Worm (Caenorhabditis elegans) whole organism, L4 larva: ENCODE results near the gene ZK792.12.

ENCODE experiments used
- D1046.2 ChIP-seq: fragments of 200-800 bp; sonication (Bioruptor generic); IDR thresholded peaks from 2 replicates; pipeline ENCODE4 v1.3.6; 2022; ENCODE audit warnings: missing genetic modification characterization, missing compliant biosample characterization
- F37D6.2 ChIP-seq: sonication (generic microtip); optimal IDR thresholded peaks from 2 replicates; lab custom pipeline; 2016; ENCODE audit warnings: mild to moderate bottlenecking, missing genetic modification characterization, missing compliant biosample characterization
- F44E2.7 ChIP-seq: fragments of 200-800 bp; sonication (Bioruptor generic); IDR thresholded peaks from 2 replicates; pipeline ENCODE4 v2.1.2; 2022; ENCODE audit warnings: missing genetic modification characterization, missing compliant biosample characterization
- R02D3.7 ChIP-seq: fragments of 150-350 bp; sonication (generic microtip); optimal IDR thresholded peaks from 3 replicates; lab custom pipeline; 2014; ENCODE audit warnings: missing biosample characterization, missing genetic modification characterization
- Y48G9A.11 ChIP-seq: fragments of 200-800 bp; sonication (Bioruptor generic); IDR thresholded peaks from 2 replicates; pipeline ENCODE4 v1.3.6; 2022; ENCODE audit warnings: missing genetic modification reagents, missing genetic modification characterization, missing compliant biosample characterization
- aha-1 ChIP-seq: fragments of 150-350 bp; peaks from one replicate; lab custom pipeline; 2014; ENCODE audit warnings: missing biosample characterization, missing genetic modification characterization
- arid-1 ChIP-seq: fragments of 200-800 bp; sonication (Bioruptor generic); conservative IDR thresholded peaks from 2 replicates; pipeline ENCODE4 v1.3.6; 2022; ENCODE audit warnings: missing genetic modification reagents, missing genetic modification characterization, missing compliant biosample characterization
- ceh-28 ChIP-seq: fragments of 150-350 bp; optimal IDR thresholded peaks from 2 replicates; lab custom pipeline; 2014; ENCODE audit warnings: missing biosample characterization, missing genetic modification reagents, missing genetic modification characterization
- ceh-32 ChIP-seq: sonication (generic microtip); optimal IDR thresholded peaks from 2 replicates; lab custom pipeline; 2016; ENCODE audit warnings: mild to moderate bottlenecking, missing genetic modification characterization, missing compliant biosample characterization; ENCODE audit not compliant: poor library complexity
- ceh-82 ChIP-seq: sonication (generic microtip); optimal IDR thresholded peaks from 2 replicates; lab custom pipeline; 2017; ENCODE audit warnings: missing biosample characterization, missing genetic modification characterization
- ces-1 ChIP-seq: fragments of 150-350 bp; sonication (generic microtip); optimal IDR thresholded peaks from 4 replicates; lab custom pipeline; 2014; ENCODE audit warnings: missing biosample characterization, missing genetic modification reagents, missing genetic modification characterization
- dmd-9 ChIP-seq: fragments of 200-800 bp; sonication (Bioruptor generic); IDR thresholded peaks from 2 replicates; pipeline ENCODE4 v1.3.6; 2022; ENCODE audit warnings: missing genetic modification reagents, missing genetic modification characterization, missing compliant biosample characterization
- fos-1 ChIP-seq: fragments of 150-350 bp; optimal IDR thresholded peaks from 2 replicates; lab custom pipeline; 2014; ENCODE audit warnings: missing biosample characterization, missing genetic modification characterization
- lim-7 ChIP-seq: fragments of 200-800 bp; sonication (Bioruptor generic); IDR thresholded peaks from 2 replicates; pipeline ENCODE4 v1.3.6; 2022; ENCODE audit warnings: missing genetic modification characterization, missing compliant biosample characterization
- lin-1 ChIP-seq: fragments of 200-800 bp; sonication (Bioruptor generic); IDR thresholded peaks from 2 replicates; pipeline ENCODE4 v1.3.6; 2022; ENCODE audit warnings: missing genetic modification reagents, missing genetic modification characterization, missing compliant biosample characterization
- lin-29 ChIP-seq: fragments of 200-800 bp; sonication (Bioruptor generic); IDR thresholded peaks from 2 replicates; pipeline ENCODE4 v1.3.6; 2022; ENCODE audit warnings: missing genetic modification reagents, missing genetic modification characterization, missing compliant biosample characterization
- lir-3 ChIP-seq: sonication (generic microtip); optimal IDR thresholded peaks from 2 replicates; lab custom pipeline; 2016; ENCODE audit warnings: mild to moderate bottlenecking, missing genetic modification characterization, missing compliant biosample characterization
- mep-1 ChIP-seq: fragments of 150-350 bp; sonication (generic microtip); optimal IDR thresholded peaks from 3 replicates; lab custom pipeline; 2014; ENCODE audit warnings: missing biosample characterization, missing genetic modification characterization
- mes-2 ChIP-seq: sonication (generic microtip); optimal IDR thresholded peaks from 2 replicates; lab custom pipeline; 2016; ENCODE audit warnings: missing genotype, mild to moderate bottlenecking, missing genetic modification characterization, missing compliant biosample characterization; ENCODE audit not compliant: poor library complexity, severe bottlenecking
- mxl-2 ChIP-seq: fragments of 200-800 bp; sonication (Bioruptor generic); conservative IDR thresholded peaks from 2 replicates; pipeline ENCODE4 v1.3.6; 2022; ENCODE audit warnings: missing genetic modification reagents, missing genetic modification characterization, missing compliant biosample characterization
- nhr-6 ChIP-seq: fragments of 150-350 bp; optimal IDR thresholded peaks from 2 replicates; lab custom pipeline; 2014; ENCODE audit warnings: missing biosample characterization, missing genetic modification characterization
- set-16 ChIP-seq: fragments of 200-800 bp; sonication (Bioruptor generic); IDR thresholded peaks from 2 replicates; pipeline ENCODE4 v1.3.6; 2022; ENCODE audit warnings: missing genetic modification reagents, missing genetic modification characterization, missing compliant biosample characterization
- skn-1 ChIP-seq: fragments of 150-350 bp; optimal IDR thresholded peaks from 2 replicates; lab custom pipeline; 2014; ENCODE audit warnings: missing biosample characterization, missing genetic modification characterization
- unc-130 ChIP-seq: sonication (generic microtip); optimal IDR thresholded peaks from 2 replicates; lab custom pipeline; 2016; ENCODE audit warnings: missing genetic modification reagents, missing genetic modification characterization, missing compliant biosample characterization
- unc-62 ChIP-seq, 3 experiments: fragments of 150-350 bp in 1 of 3; sonication (generic microtip); optimal IDR thresholded peaks in 2 of 3; peaks in 1 of 3; 1 replicate in 1 of 3; 2 replicates in 2 of 3; lab custom pipeline; 2014 to 2017; ENCODE audit warnings: missing biosample characterization in 3 of 3, missing genetic modification characterization in 3 of 3, missing genetic modification reagents in 3 of 3, missing genotype in 1 of 3
- zag-1 ChIP-seq: fragments of 150-350 bp; optimal IDR thresholded peaks from 2 replicates; lab custom pipeline; 2014; ENCODE audit warnings: missing biosample characterization, missing genetic modification characterization
- zip-11 ChIP-seq: fragments of 200-800 bp; sonication (Bioruptor generic); IDR thresholded peaks from 2 replicates; pipeline ENCODE4 v1.3.6; 2022; ENCODE audit warnings: missing genetic modification characterization, missing compliant biosample characterization
- ztf-7 ChIP-seq: fragments of 150-350 bp; optimal IDR thresholded peaks from 2 replicates; lab custom pipeline; 2014; ENCODE audit warnings: missing biosample characterization, missing genetic modification characterization

Gene ZK792.12

ce11 chrIV:11738092-11738617, 44.6 kb downstream of the ZK792.12 start, which contains the start of gene K01A6.7:
Gene K01A6.7, minus strand, starts transcription at chrIV:11738567.
- TF ChIP-seq skn-1 (tag; lab: Kevin White, UChicago) (no peak), aha-1 (tag; lab: Kevin White, UChicago) (peak; percentile 95), ceh-28 (tag; lab: Kevin White, UChicago) (no peak), nhr-6 (tag; lab: Kevin White, UChicago) (no peak)

- TF ChIP-seq F44E2.7 (GFP tag; lab: Robert Waterston, UW): no peak
- no peak for TF ChIP-seq ceh-82
- TF ChIP-seq mep-1 (tag; lab: Kevin White, UChicago): no peak
- no peak for TF ChIP-seq lim-7
- no peak for TF ChIP-seq R02D3.7 (tag; lab: Kevin White, UChicago)
- no peak for TF ChIP-seq Y48G9A.11 (GFP tag; lab: Robert Waterston, UW)
- TF ChIP-seq F37D6.2: no peak
- no peak for TF ChIP-seq lin-29 (GFP tag; lab: Robert Waterston, UW)
- TF ChIP-seq unc-130 (GFP tag; lab: Kevin White, UChicago): no peak
- TF ChIP-seq mes-2 (tag; lab: Kevin White, UChicago): no peak
- TF ChIP-seq arid-1 (GFP tag; lab: Robert Waterston, UW): no peak
- no peak for TF ChIP-seq ces-1 (GFP tag; lab: Kevin White, UChicago)
- no peak for TF ChIP-seq fos-1
- TF ChIP-seq lir-3 (tag; lab: Kevin White, UChicago): no peak
- no peak for TF ChIP-seq ztf-7 (tag; lab: Kevin White, UChicago)
- TF ChIP-seq mxl-2 (GFP tag; lab: Robert Waterston, UW): no peak
- no peak for TF ChIP-seq unc-62 (GFP tag; optimal IDR thresholded peaks at IDR 0.05 in 1 of 2; lab: Kevin White, UChicago)
- TF ChIP-seq unc-62 (tag; optimal IDR thresholded peaks at IDR 0.05; lab: Kevin White, UChicago): no peak
- TF ChIP-seq zip-11 (GFP tag; lab: Robert Waterston, UW): no peak
- no peak for TF ChIP-seq set-16 (GFP tag; lab: Robert Waterston, UW)
- TF ChIP-seq, all 104 proteins: peak for 0
Observed at ce11 chrIV:11740204-11740603, 46.6 kb downstream of the ZK792.12 start, which contains the start of gene K01A6.4. Gene K01A6.4, minus strand, starts transcription at chrIV:11740304.

ce11 chrIV:11742406-11742805, 48.8 kb downstream of the ZK792.12 start, which contains the start of gene K01A6.5:
Gene K01A6.5, plus strand, starts transcription at chrIV:11742706.
- no peak for TF ChIP-seq ceh-32
- no peak for TF ChIP-seq zip-11 (GFP tag; lab: Robert Waterston, UW)
- TF ChIP-seq fos-1: no peak
- no peak for TF ChIP-seq nhr-6 (tag; lab: Kevin White, UChicago)
- no peak for TF ChIP-seq skn-1 (tag; lab: Kevin White, UChicago)
- TF ChIP-seq dmd-9 (GFP tag; lab: Robert Waterston, UW): no peak
- no peak for TF ChIP-seq lin-1
- no peak for TF ChIP-seq zag-1 (tag; lab: Kevin White, UChicago)
- TF ChIP-seq D1046.2 (GFP tag; lab: Robert Waterston, UW): no peak
- no peak for TF ChIP-seq unc-130 (GFP tag; lab: Kevin White, UChicago)
